Worm (Caenorhabditis elegans) whole organism, late embryonic: Measurements from ENCODE around the gene C05E11.3.

Experiments
- ceh-18 ChIP-seq: sonication (generic microtip); optimal IDR thresholded peaks from 2 replicates; lab custom pipeline; 2016; ENCODE audit warnings: missing genetic modification characterization, missing compliant biosample characterization
- ceh-31 ChIP-seq: sonication (generic microtip); optimal IDR thresholded peaks from 2 replicates; lab custom pipeline; 2016; ENCODE audit warnings: missing genetic modification characterization, missing compliant biosample characterization
- elt-2 ChIP-seq: sonication (generic microtip); optimal IDR thresholded peaks from 2 replicates; lab custom pipeline; 2016; ENCODE audit warnings: missing genetic modification reagents, missing genetic modification characterization, missing compliant biosample characterization
- ets-4 ChIP-seq: sonication (generic microtip); optimal IDR thresholded peaks from 2 replicates; lab custom pipeline; 2016; ENCODE audit warnings: missing genetic modification characterization, missing compliant biosample characterization
- fkh-10 ChIP-seq: fragments of 150-350 bp; optimal IDR thresholded peaks from 2 replicates; lab custom pipeline; 2014; ENCODE audit warnings: missing biosample characterization, missing genetic modification reagents, missing genetic modification characterization
- ref-2 ChIP-seq: sonication (generic microtip); optimal IDR thresholded peaks from 2 replicates; lab custom pipeline; 2016; ENCODE audit warnings: missing genetic modification characterization, missing compliant biosample characterization
- sox-4 ChIP-seq: sonication (generic microtip); optimal IDR thresholded peaks from 2 replicates; lab custom pipeline; 2017; ENCODE audit warnings: mild to moderate bottlenecking, missing genetic modification characterization, inconsistent platforms, missing compliant biosample characterization
- syd-9 ChIP-seq: sonication (generic microtip); optimal IDR thresholded peaks from 2 replicates; lab custom pipeline; 2016; ENCODE audit warnings: mild to moderate bottlenecking, missing genetic modification characterization, moderate library complexity, missing compliant biosample characterization

ce11 chrX:4625080-4625479 lies 47.0 kb downstream of the C05E11.3 start:
- TF ChIP-seq syd-9 (tag; lab: Kevin White, UChicago), result no peak
- TF ChIP-seq ceh-31, result no peak
- no peak for TF ChIP-seq ceh-18 (tag; lab: Kevin White, UChicago)
- TF ChIP-seq fkh-10 (GFP tag; lab: Kevin White, UChicago), result no peak
- TF ChIP-seq elt-2 (tag; lab: Kevin White, UChicago), result no peak
- no peak for TF ChIP-seq sox-4 (tag; lab: Kevin White, UChicago)
- no peak for TF ChIP-seq ets-4
- TF ChIP-seq ref-2, result no peak
